Worm (Caenorhabditis elegans) whole organism, young adult: ENCODE results near the gene sfxn-1.1.

Source experiments
- B0019.2 ChIP-seq: fragments of 200-800 bp; sonication (Bioruptor generic); conservative IDR thresholded peaks from 2 replicates; pipeline ENCODE4 v1.3.6; 2022; ENCODE audit warnings: missing genetic modification reagents, missing genetic modification characterization, missing compliant biosample characterization
- C06A6.2 ChIP-seq: fragments of 200-800 bp; sonication (Bioruptor generic); conservative IDR thresholded peaks from 2 replicates; pipeline ENCODE4 v1.3.6; 2022; ENCODE audit warnings: missing genetic modification characterization, missing compliant biosample characterization
- D2030.7 ChIP-seq: fragments of 200-800 bp; sonication (Bioruptor generic); IDR thresholded peaks from 2 replicates; pipeline ENCODE4 v1.3.6; 2022; ENCODE audit warnings: missing genetic modification reagents, missing genetic modification characterization, missing compliant biosample characterization
- F37B4.10 ChIP-seq: fragments of 200-800 bp; sonication (Bioruptor generic); IDR thresholded peaks from 2 replicates; pipeline ENCODE4 v1.3.6; 2022; ENCODE audit warnings: missing genetic modification characterization, missing compliant biosample characterization
- F57A8.1 ChIP-seq: fragments of 200-800 bp; sonication (Bioruptor generic); optimal IDR thresholded peaks from 2 replicates; lab custom pipeline; 2018; ENCODE audit warnings: mild to moderate bottlenecking, missing genetic modification characterization, moderate library complexity, missing compliant biosample characterization
- T07F8.4 ChIP-seq: sonication (generic microtip); optimal IDR thresholded peaks from 2 replicates; lab custom pipeline; 2016; ENCODE audit warnings: mild to moderate bottlenecking, missing genetic modification characterization, moderate library complexity, missing compliant biosample characterization
- Y95B8A.8 ChIP-seq: fragments of 200-800 bp; sonication (Bioruptor generic); IDR thresholded peaks from 2 replicates; pipeline ENCODE4 v1.3.6; 2022; ENCODE audit warnings: missing genetic modification reagents, missing genetic modification characterization, missing compliant biosample characterization
- ama-1 ChIP-seq, 3 experiments: fragments of 150-350 bp in 1 of 3; sonication (generic microtip) in 2 of 3; optimal IDR thresholded peaks; 2 replicates each; lab custom pipeline; 2014 to 2018; ENCODE audit warnings: missing biosample characterization in 2 of 3, missing genetic modification characterization in 2 of 3, missing genetic modification reagents in 2 of 3
- aptf-3 ChIP-seq: fragments of 200-800 bp; sonication (Bioruptor generic); IDR thresholded peaks from 2 replicates; pipeline ENCODE4 v1.3.6; 2022; ENCODE audit warnings: missing genetic modification characterization, missing compliant biosample characterization
- atf-7 ChIP-seq: sonication (generic microtip); optimal IDR thresholded peaks from 2 replicates; lab custom pipeline; 2017; ENCODE audit warnings: mild to moderate bottlenecking, missing genetic modification characterization, missing compliant biosample characterization
- attf-5 ChIP-seq: fragments of 200-800 bp; sonication (Bioruptor generic); optimal IDR thresholded peaks from 2 replicates; lab custom pipeline; 2018; ENCODE audit warnings: mild to moderate bottlenecking, missing genetic modification characterization, missing compliant biosample characterization
- cebp-1 ChIP-seq, 2 experiments: fragments of 200-800 bp in 1 of 2; sonication (Bioruptor generic) in 1 of 2; sonication (generic microtip) in 1 of 2; IDR thresholded peaks in 1 of 2; optimal IDR thresholded peaks in 1 of 2; 2 replicates each; pipeline versions ENCODE4 v1.3.6 to Lab custom; 2017 to 2022; ENCODE audit warnings: missing compliant biosample characterization in 2 of 2, missing genetic modification characterization in 2 of 2, mild to moderate bottlenecking in 1 of 2, missing genetic modification reagents in 1 of 2, moderate library complexity in 1 of 2
- chd-7 ChIP-seq: sonication (generic microtip); optimal IDR thresholded peaks from 2 replicates; lab custom pipeline; 2016; ENCODE audit warnings: mild to moderate bottlenecking, missing genetic modification characterization, moderate library complexity, missing compliant biosample characterization
- die-1 ChIP-seq: sonication (generic microtip); optimal IDR thresholded peaks from 2 replicates; lab custom pipeline; 2016; ENCODE audit warnings: missing genotype, mild to moderate bottlenecking, missing genetic modification characterization, missing compliant biosample characterization
- dox-1 ChIP-seq: fragments of 200-800 bp; sonication (Bioruptor generic); IDR thresholded peaks from 2 replicates; pipeline ENCODE4 v1.3.6; 2022; ENCODE audit warnings: missing genetic modification reagents, missing genetic modification characterization, missing compliant biosample characterization
- egl-44 ChIP-seq: fragments of 200-800 bp; sonication (Bioruptor generic); IDR thresholded peaks from 2 replicates; pipeline ENCODE4 v1.3.6; 2022; ENCODE audit warnings: missing genetic modification reagents, missing genetic modification characterization, missing compliant biosample characterization
- hmg-20 ChIP-seq: fragments of 200-800 bp; sonication (Bioruptor generic); IDR thresholded peaks from 2 replicates; pipeline ENCODE4 v1.3.6; 2022; ENCODE audit warnings: missing genetic modification reagents, missing genetic modification characterization, missing compliant biosample characterization
- hrde-1 ChIP-seq: sonication (generic microtip); optimal IDR thresholded peaks from 2 replicates; lab custom pipeline; 2016; ENCODE audit warnings: missing genetic modification characterization, mild to moderate bottlenecking, missing compliant biosample characterization, moderate library complexity, missing genotype, missing genetic modification reagents, borderline replicate concordance
- hsf-1 ChIP-seq: fragments of 200-800 bp; sonication (Bioruptor generic); IDR thresholded peaks from 2 replicates; pipeline ENCODE4 v1.3.6; 2022; ENCODE audit warnings: missing genetic modification reagents, missing genetic modification characterization, missing compliant biosample characterization
- let-526 ChIP-seq: fragments of 200-800 bp; sonication (Bioruptor generic); IDR thresholded peaks from 2 replicates; pipeline ENCODE4 v1.3.6; 2022; ENCODE audit warnings: missing genetic modification reagents, missing genetic modification characterization, missing compliant biosample characterization
- let-607 ChIP-seq, 2 experiments: fragments of 200-800 bp in 1 of 2; sonication (Bioruptor generic) in 1 of 2; sonication (generic microtip) in 1 of 2; optimal IDR thresholded peaks; 2 replicates each; lab custom pipeline; 2016 to 2018; ENCODE audit warnings: mild to moderate bottlenecking in 2 of 2, missing compliant biosample characterization in 2 of 2, missing genetic modification characterization in 2 of 2, moderate library complexity in 2 of 2, missing genotype in 1 of 2
- lir-1 ChIP-seq: fragments of 200-800 bp; sonication (Bioruptor generic); conservative IDR thresholded peaks from 2 replicates; pipeline ENCODE4 v1.3.6; 2022; ENCODE audit warnings: missing genetic modification reagents, missing genetic modification characterization, missing compliant biosample characterization
- nfyb-1 ChIP-seq: fragments of 200-800 bp; sonication (Bioruptor generic); IDR thresholded peaks from 2 replicates; pipeline ENCODE4 v1.3.6; 2022; ENCODE audit warnings: missing genetic modification reagents, missing genetic modification characterization, missing compliant biosample characterization
- nhr-80 ChIP-seq: sonication (generic microtip); optimal IDR thresholded peaks from 2 replicates; lab custom pipeline; 2016; ENCODE audit warnings: missing genetic modification characterization, missing compliant biosample characterization
- pbrm-1 ChIP-seq: fragments of 200-800 bp; sonication (Bioruptor generic); IDR thresholded peaks from 2 replicates; pipeline ENCODE4 v1.3.6; 2022; ENCODE audit warnings: missing genetic modification reagents, missing genetic modification characterization, missing compliant biosample characterization
- repo-1 ChIP-seq: sonication (generic microtip); optimal IDR thresholded peaks from 2 replicates; lab custom pipeline; 2017; ENCODE audit warnings: mild to moderate bottlenecking, missing genetic modification characterization, missing compliant biosample characterization
- sdz-38 ChIP-seq: sonication (generic microtip); optimal IDR thresholded peaks from 2 replicates; lab custom pipeline; 2016; ENCODE audit warnings: missing genotype, missing genetic modification characterization, missing compliant biosample characterization
- sea-2 ChIP-seq: fragments of 200-800 bp; sonication (Bioruptor generic); IDR thresholded peaks from 2 replicates; pipeline ENCODE4 v1.3.6; 2022; ENCODE audit warnings: missing genetic modification characterization, missing compliant biosample characterization
- tbp1 ChIP-seq: fragments of 200-800 bp; sonication (Bioruptor generic); optimal IDR thresholded peaks from 2 replicates; lab custom pipeline; 2018; ENCODE audit warnings: mild to moderate bottlenecking, missing genetic modification characterization, missing compliant biosample characterization
- tbx-9 ChIP-seq: sonication (generic microtip); optimal IDR thresholded peaks from 2 replicates; lab custom pipeline; 2016; ENCODE audit warnings: borderline replicate concordance, missing genetic modification characterization, inconsistent platforms, missing compliant biosample characterization
- tlf-1 ChIP-seq: fragments of 200-800 bp; sonication (Bioruptor generic); optimal IDR thresholded peaks from 2 replicates; lab custom pipeline; 2018; ENCODE audit warnings: mild to moderate bottlenecking, missing genetic modification characterization, missing compliant biosample characterization
- unc-62 ChIP-seq: fragments of 150-350 bp; optimal IDR thresholded peaks from 2 replicates; lab custom pipeline; 2014; ENCODE audit warnings: missing biosample characterization, missing genetic modification reagents, missing genetic modification characterization
- zim-3 ChIP-seq: sonication (generic microtip); optimal IDR thresholded peaks from 2 replicates; lab custom pipeline; 2017; ENCODE audit warnings: mild to moderate bottlenecking, missing genetic modification characterization, moderate library complexity, missing compliant biosample characterization
- ztf-22 ChIP-seq: fragments of 200-800 bp; sonication (Bioruptor generic); optimal IDR thresholded peaks from 2 replicates; lab custom pipeline; 2018; ENCODE audit warnings: mild to moderate bottlenecking, missing genetic modification characterization, moderate library complexity, missing compliant biosample characterization
- ztf-25 ChIP-seq: fragments of 200-800 bp; sonication (Bioruptor generic); IDR thresholded peaks from 2 replicates; pipeline ENCODE4 v1.3.6; 2022; ENCODE audit warnings: missing genetic modification reagents, missing genetic modification characterization, missing compliant biosample characterization
- ztf-3 ChIP-seq: fragments of 200-800 bp; sonication (Bioruptor generic); optimal IDR thresholded peaks from 2 replicates; lab custom pipeline; 2018; ENCODE audit warnings: mild to moderate bottlenecking, missing genetic modification characterization, missing compliant biosample characterization
- ztf-6 ChIP-seq: fragments of 200-800 bp; sonication (Bioruptor generic); IDR thresholded peaks from 2 replicates; pipeline ENCODE4 v1.3.6; 2022; ENCODE audit warnings: missing genetic modification reagents, missing genetic modification characterization, missing compliant biosample characterization

Gene sfxn-1.1

DNA sequence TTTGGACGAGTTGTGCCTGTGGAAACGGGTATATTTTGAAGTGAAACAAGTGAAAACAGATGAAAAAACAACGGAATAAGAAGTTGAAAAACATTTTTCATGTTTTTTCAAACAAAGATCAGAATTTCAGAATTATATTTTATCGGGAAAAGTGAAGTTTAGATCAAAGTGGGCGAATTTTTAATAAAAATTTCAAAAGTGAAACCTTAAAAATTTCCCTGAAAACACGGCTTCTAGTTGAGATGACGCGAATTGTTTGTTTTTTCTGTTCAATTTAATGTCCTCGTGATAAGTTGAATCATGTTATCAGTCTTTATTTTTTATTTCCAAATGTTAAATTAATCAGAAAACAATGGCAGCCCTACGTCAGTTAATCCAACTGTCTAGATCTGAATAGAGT, 11.5 kb downstream of the sfxn-1.1 start, which contains the start of gene gcy-3:
Gene gcy-3 (minus strand): TSS at position 101 of the 400 bp plus-strand sequence.
- TF ChIP-seq let-607 (tag; optimal IDR thresholded peaks at IDR 0.05; lab: Kevin White, UChicago) (no peak), D2030.7 (GFP tag; lab: Robert Waterston, UW) (no peak), ama-1 (optimal IDR thresholded peaks at IDR 0.05; lab: Kevin White, UChicago) (no peak), ama-1 (GFP tag; optimal IDR thresholded peaks at IDR 0.05; lab: Kevin White, UChicago) (no peak), tbx-9 (tag; lab: Kevin White, UChicago) (no peak), Y95B8A.8 (no peak), zim-3 (no peak), unc-62 (no peak), ztf-6 (GFP tag; lab: Robert Waterston, UW) (no peak)
- TF ChIP-seq, all 124 proteins: peak for 0

DNA sequence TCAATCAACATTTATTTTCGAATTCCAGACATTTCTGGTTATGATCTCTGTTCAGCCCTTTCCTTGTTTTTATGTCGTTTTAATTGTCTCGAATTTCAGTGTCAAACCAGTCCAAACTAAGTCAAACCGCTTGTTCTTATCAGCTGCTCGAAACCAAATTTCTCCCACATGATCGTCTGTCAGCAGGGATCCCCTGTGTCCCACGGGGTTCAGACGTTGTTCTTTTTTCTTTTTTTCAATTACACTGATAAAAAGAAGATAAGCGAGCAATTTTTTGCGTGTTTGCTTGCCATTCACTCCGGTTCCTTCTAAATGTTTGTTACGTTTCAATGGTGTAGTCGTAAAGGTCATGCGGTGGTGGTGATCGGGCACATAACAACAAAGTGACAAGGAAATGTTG, 16.7 kb downstream of the sfxn-1.1 start:
- TF ChIP-seq unc-62 (peak; percentile 46), F57A8.1 (GFP tag; lab: Kevin White, UChicago) (no peak), dox-1 (GFP tag; lab: Robert Waterston, UW) (0 out of 2 replicates have a peak, but pooled peaks have one; percentile 20), ztf-22 (GFP tag; lab: Kevin White, UChicago) (peak; percentile 69), die-1 (tag; lab: Kevin White, UChicago) (no peak), hrde-1 (tag; lab: Kevin White, UChicago) (no peak), D2030.7 (GFP tag; lab: Robert Waterston, UW) (no peak), tbp1 (GFP tag; lab: Kevin White, UChicago) (peak; percentile 27), ztf-25 (GFP tag; lab: Robert Waterston, UW) (no peak), cebp-1 (GFP tag; IDR thresholded peaks at IDR 0.05; lab: Robert Waterston, UW) (no peak; the same call in 1 of the 2 replicates), cebp-1 (tag; optimal IDR thresholded peaks at IDR 0.05; lab: Kevin White, UChicago) (no peak), pbrm-1 (GFP tag; lab: Robert Waterston, UW) (no peak), nhr-80 (tag; lab: Kevin White, UChicago) (peak; percentile 90), attf-5 (peak; percentile 40), let-607 (tag; optimal IDR thresholded peaks at IDR 0.05; lab: Kevin White, UChicago) (peak in 1 of 2 experiments; percentile 32), Y95B8A.8 (no peak), aptf-3 (no peak), hmg-20 (GFP tag; lab: Robert Waterston, UW) (no peak), F37B4.10 (GFP tag; lab: Robert Waterston, UW) (no peak), egl-44 (GFP tag; lab: Robert Waterston, UW) (peak; percentile 57; the same call in 1 of the 2 replicates), let-526 (GFP tag; lab: Robert Waterston, UW) (no peak), repo-1 (tag; lab: Kevin White, UChicago) (no peak), nfyb-1 (GFP tag; lab: Robert Waterston, UW) (0 out of 2 replicates have a peak, but pooled peaks have one; percentile 7), ztf-3 (no peak), hsf-1 (0 out of 2 replicates have a peak, but pooled peaks have one; percentile 18), sea-2 (GFP tag; lab: Robert Waterston, UW) (no peak), atf-7 (peak; percentile 18), lir-1 (GFP tag; lab: Robert Waterston, UW) (no peak), sdz-38 (tag; lab: Kevin White, UChicago) (no peak), T07F8.4 (no peak), tlf-1 (GFP tag; lab: Kevin White, UChicago) (peak; percentile 71), chd-7 (tag; lab: Kevin White, UChicago) (no peak), C06A6.2 (GFP tag; lab: Robert Waterston, UW) (0 out of 2 replicates have a peak, but pooled peaks have one; percentile 49), B0019.2 (no peak)
